In genomic region chrII:6589408-6589807, ce11 we compare ENCODE assay signal across 1 worm cellular context.
TF ChIP-seq lines count a peak whose summit lies in the region.

Gene vps-32.1 (plus strand): TSS chrII:6589708.

TF ChIP-seq in whole organism, L1 larva, 84 proteins besides CTCF, POLR2A, EP300 and RAD21 (continued from another document):
- no peak for TF ChIP-seq ceh-90 (tag; optimal IDR thresholded peaks at IDR 0.05; lab: Kevin White, UChicago)
- TF ChIP-seq dpl-1 (GFP tag; optimal IDR thresholded peaks at IDR 0.05; lab: Kevin White, UChicago) = peak in 1 of 3 experiments; percentile 15
- no peak for TF ChIP-seq xbp-1 (tag; optimal IDR thresholded peaks at IDR 0.05; lab: Kevin White, UChicago)
- TF ChIP-seq alr-1 (tag; optimal IDR thresholded peaks at IDR 0.05; lab: Kevin White, UChicago; ENCODE audit: borderline replicate concordance) = no peak
